Fruit fly (Drosophila melanogaster) whole organism, prepupa: ENCODE data around the gene CG34043.

ENCODE experiments used
- Eip75B ChIP-seq: fragments of 200-800 bp; sonication (Bioruptor generic); optimal IDR thresholded peaks from 3 replicates; lab custom pipeline; 2016; ENCODE audit warnings: missing biosample characterization, missing genetic modification characterization
- Lpt ChIP-seq: fragments of 200-800 bp; sonication (Bioruptor generic); optimal IDR thresholded peaks from 3 replicates; lab custom pipeline; 2016; ENCODE audit warnings: missing biosample characterization, missing genetic modification characterization
- Smox ChIP-seq: fragments of 200-800 bp; sonication (Bioruptor generic); optimal IDR thresholded peaks from 3 replicates; lab custom pipeline; 2016; ENCODE audit warnings: missing biosample characterization, missing genetic modification characterization
- achi ChIP-seq: fragments of 200-800 bp; sonication (Bioruptor generic); optimal IDR thresholded peaks from 3 replicates; lab custom pipeline; 2016; ENCODE audit warnings: missing biosample characterization, missing genetic modification characterization
- fd59A ChIP-seq: fragments of 200-800 bp; sonication (Bioruptor generic); optimal IDR thresholded peaks from 2 replicates; lab custom pipeline; 2017; ENCODE audit warnings: missing biosample characterization, mild to moderate bottlenecking, missing genetic modification characterization, missing genetic modification reagents
- fd85E ChIP-seq: fragments of 200-800 bp; sonication (Bioruptor generic); optimal IDR thresholded peaks from 3 replicates; lab custom pipeline; 2016; ENCODE audit warnings: missing biosample characterization, missing genetic modification characterization
- lz ChIP-seq: fragments of 200-800 bp; sonication (Bioruptor generic); optimal IDR thresholded peaks from 3 replicates; lab custom pipeline; 2016; ENCODE audit warnings: missing biosample characterization, missing genetic modification characterization

DNA sequence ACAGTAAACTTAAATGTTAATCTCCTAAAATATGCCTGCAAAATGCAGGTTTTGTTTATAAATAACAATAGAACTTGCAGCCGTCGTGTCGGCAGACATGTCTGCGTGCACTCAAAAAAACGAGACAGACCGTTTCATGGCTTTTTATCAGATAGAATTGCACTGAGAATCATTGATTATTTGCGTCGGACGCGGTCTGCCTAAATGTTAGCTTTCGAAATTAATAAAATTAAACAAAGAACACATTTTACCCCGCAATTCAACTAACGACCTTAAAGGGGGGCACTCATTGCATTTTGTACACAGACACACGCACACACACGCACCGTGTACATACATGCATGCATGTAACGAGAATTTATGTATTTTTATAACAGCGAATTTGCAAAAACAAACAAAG is 3.8 kb downstream of the CG34043 start:
- TF ChIP-seq Eip75B (GFP tag; lab: Kevin White, UChicago) (peak; percentile 66), achi (GFP tag; lab: Kevin White, UChicago) (peak; percentile 58), lz (GFP tag; lab: Kevin White, UChicago) (peak; percentile 59), fd59A (GFP tag; lab: Kevin White, UChicago) (peak; percentile 6), fd85E (no peak), Lpt (GFP tag; lab: Kevin White, UChicago) (no peak), Smox (no peak)
